ENCODE assay signal across 1 fruit fly cellular context in genomic region chr3R:27274533-27275447, dm6.
A peak's percentile ranks its signal among the peaks of the same experiment; 100 is the strongest.
TF ChIP-seq lines count a peak whose summit lies in the region.

Gene CG5938 (plus strand): TSS chr3R:27274794.

TF ChIP-seq in whole organism, embryonic, 481 proteins besides CTCF, POLR2A, EP300 and RAD21 (continued from another document):
- no peak for TF ChIP-seq CG10147 (GFP tag; optimal IDR thresholded peaks at IDR 0.05; lab: Kevin White, UChicago)
- TF ChIP-seq CG15479 (GFP tag; optimal IDR thresholded peaks at IDR 0.05; lab: Kevin White, UChicago) = peak; percentile 53
- 0 out of 3 replicates have a peak, but pooled peaks have one; percentile 65 for TF ChIP-seq CG2199 (GFP tag; IDR thresholded peaks at IDR 0.05; lab: Robert Waterston, UW)
- TF ChIP-seq HmgZ (tag; optimal IDR thresholded peaks at IDR 0.05; lab: Kevin White, UChicago) = peak; percentile 55
- TF ChIP-seq CG1529 (GFP tag; optimal IDR thresholded peaks at IDR 0.05; lab: Kevin White, UChicago) = no peak
- TF ChIP-seq tx (GFP tag; optimal IDR thresholded peaks at IDR 0.05; lab: Kevin White, UChicago) = no peak
- TF ChIP-seq CG4424 (GFP tag; optimal IDR thresholded peaks at IDR 0.05; lab: Kevin White, UChicago) = peak; percentile 38
- TF ChIP-seq Hey (tag; optimal IDR thresholded peaks at IDR 0.05; lab: Kevin White, UChicago) = no peak
- peak; percentile 9; the same call in 1 of the 2 replicates for TF ChIP-seq Rfx (GFP tag; IDR thresholded peaks at IDR 0.05; lab: Robert Waterston, UW)
- TF ChIP-seq so (GFP tag; IDR thresholded peaks at IDR 0.05; lab: Robert Waterston, UW) = 0 out of 3 replicates have a peak, but pooled peaks have one; percentile 31
- TF ChIP-seq B-H1 (GFP tag; IDR thresholded peaks at IDR 0.05; lab: Robert Waterston, UW) = no peak
- TF ChIP-seq Camta (GFP tag; optimal IDR thresholded peaks at IDR 0.05; lab: Kevin White, UChicago) = no peak
- TF ChIP-seq dmrt11E (tag; optimal IDR thresholded peaks at IDR 0.05; lab: Kevin White, UChicago) = peak; percentile 13
- TF ChIP-seq CG4328 (GFP tag; optimal IDR thresholded peaks at IDR 0.05; lab: Kevin White, UChicago) = no peak
- TF ChIP-seq ash1 (GFP tag; optimal IDR thresholded peaks at IDR 0.05; lab: Kevin White, UChicago) = no peak
- TF ChIP-seq CG8089 (GFP tag; optimal IDR thresholded peaks at IDR 0.05; lab: Kevin White, UChicago) = no peak
- no peak for TF ChIP-seq ems (GFP tag; optimal IDR thresholded peaks at IDR 0.05; lab: Kevin White, UChicago)
- no peak for TF ChIP-seq gcm2 (GFP tag; optimal IDR thresholded peaks at IDR 0.05; lab: Kevin White, UChicago)
- no peak for TF ChIP-seq Bgb (GFP tag; IDR thresholded peaks at IDR 0.05; lab: Robert Waterston, UW; ENCODE audit: partially characterized antibody)
TF ChIP-seq in whole organism, embryonic: peak in this region for 149.
